Worm (Caenorhabditis elegans) whole organism, late embryonic: ENCODE results near the gene lgc-26.

Source experiments
- K09A11.1 ChIP-seq: sonication (generic microtip); optimal IDR thresholded peaks from 2 replicates; lab custom pipeline; 2017; ENCODE audit warnings: antibody characterized with exemption, mild to moderate bottlenecking, missing genetic modification characterization, missing compliant biosample characterization; ENCODE audit not compliant: insufficient read depth
- T23F11.4 ChIP-seq: fragments of 200-800 bp; sonication (Bioruptor generic); optimal IDR thresholded peaks from 2 replicates; lab custom pipeline; 2018; ENCODE audit warnings: mild to moderate bottlenecking, missing genetic modification characterization, missing compliant biosample characterization
- elt-2 ChIP-seq: sonication (generic microtip); optimal IDR thresholded peaks from 2 replicates; lab custom pipeline; 2016; ENCODE audit warnings: missing genetic modification reagents, missing genetic modification characterization, missing compliant biosample characterization
- odd-2 ChIP-seq: sonication (generic microtip); optimal IDR thresholded peaks from 2 replicates; lab custom pipeline; 2017; ENCODE audit warnings: antibody characterized with exemption, mild to moderate bottlenecking, missing genetic modification characterization, missing compliant biosample characterization
- pros-1 ChIP-seq: fragments of 150-350 bp; optimal IDR thresholded peaks from 2 replicates; lab custom pipeline; 2014; ENCODE audit warnings: missing biosample characterization, missing genetic modification reagents, missing genetic modification characterization
- tbx-7 ChIP-seq: sonication (generic microtip); optimal IDR thresholded peaks from 2 replicates; lab custom pipeline; 2016; ENCODE audit warnings: missing genotype, missing genetic modification characterization, missing compliant biosample characterization
- ztf-16 ChIP-seq: sonication (generic microtip); optimal IDR thresholded peaks from 2 replicates; lab custom pipeline; 2017; ENCODE audit warnings: missing genetic modification characterization, missing compliant biosample characterization

DNA sequence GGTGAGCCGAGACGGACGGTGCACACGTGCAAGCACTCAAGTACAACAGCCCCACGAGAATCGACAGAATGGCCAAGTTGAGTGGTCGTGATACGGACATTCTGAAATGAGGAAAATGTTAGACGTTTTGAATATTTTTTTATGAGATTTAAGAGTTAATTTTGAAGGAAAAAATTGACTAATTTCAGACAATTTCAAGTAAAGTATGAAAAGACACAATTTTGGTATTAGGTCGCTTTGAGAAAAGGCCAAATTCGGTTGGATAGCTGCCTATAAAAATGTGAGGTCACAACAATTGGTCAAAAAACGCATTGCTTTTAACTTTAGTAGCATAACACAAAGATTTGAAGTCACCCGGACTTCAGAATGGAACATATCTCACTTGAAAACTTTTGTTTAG, 4.7 kb downstream of the lgc-26 start, which contains the start of gene nlp-70:
- TF ChIP-seq T23F11.4 (no peak), ztf-16 (tag; lab: Kevin White, UChicago) (no peak), tbx-7 (tag; lab: Kevin White, UChicago) (no peak), odd-2 (no peak), elt-2 (tag; lab: Kevin White, UChicago) (no peak), pros-1 (tag; lab: Kevin White, UChicago) (no peak), K09A11.1 (tag; lab: Kevin White, UChicago) (no peak)
